Fruit fly (Drosophila melanogaster) whole organism, pupa: Measurements from ENCODE around the gene CG10576.
A peak's percentile ranks its signal among the peaks of the same experiment; 100 is the strongest.

Experiments
- CG12605 ChIP-seq: fragments of 200-800 bp; sonication (Bioruptor generic); IDR thresholded peaks from 2 replicates; pipeline ENCODE4 v1.3.6; 2022; ENCODE audit warnings: missing biosample characterization, missing genetic modification characterization
- CG13204 ChIP-seq: fragments of 200-800 bp; sonication (Bioruptor generic); optimal IDR thresholded peaks from 2 replicates; lab custom pipeline; 2018; ENCODE audit warnings: missing biosample characterization, mild to moderate bottlenecking, missing genetic modification characterization, moderate library complexity
- CG14655 ChIP-seq: fragments of 200-800 bp; sonication (Bioruptor generic); optimal IDR thresholded peaks from 3 replicates; lab custom pipeline; 2017; ENCODE audit warnings: mild to moderate bottlenecking, missing biosample characterization, missing genetic modification reagents, missing genetic modification characterization
- CG15710 ChIP-seq: fragments of 200-800 bp; sonication (Bioruptor generic); optimal IDR thresholded peaks from 2 replicates; lab custom pipeline; 2018; ENCODE audit warnings: missing biosample characterization, mild to moderate bottlenecking, missing genetic modification characterization, moderate library complexity
- CG17806 ChIP-seq: fragments of 200-800 bp; sonication (Bioruptor generic); optimal IDR thresholded peaks from 2 replicates; lab custom pipeline; 2018; ENCODE audit warnings: missing biosample characterization, mild to moderate bottlenecking, missing genetic modification characterization, moderate library complexity
- CG34367 ChIP-seq: fragments of 200-800 bp; sonication (Bioruptor generic); optimal IDR thresholded peaks from 2 replicates; lab custom pipeline; 2018; ENCODE audit warnings: missing biosample characterization, mild to moderate bottlenecking, missing genetic modification characterization
- CG4496 ChIP-seq: fragments of 200-800 bp; sonication (Bioruptor generic); IDR thresholded peaks from 3 replicates; pipeline ENCODE4 v1.3.6; 2022; ENCODE audit warnings: missing biosample characterization, missing genetic modification characterization
- CG8301 ChIP-seq: fragments of 200-800 bp; sonication (Bioruptor generic); optimal IDR thresholded peaks from 2 replicates; lab custom pipeline; 2018; ENCODE audit warnings: missing biosample characterization, mild to moderate bottlenecking, missing genetic modification characterization
- CG9948 ChIP-seq: fragments of 200-800 bp; sonication (Bioruptor generic); optimal IDR thresholded peaks from 2 replicates; lab custom pipeline; 2018; ENCODE audit warnings: missing biosample characterization, mild to moderate bottlenecking, missing genetic modification characterization, moderate library complexity
- EcR ChIP-seq: fragments of 200-800 bp; sonication (Bioruptor generic); optimal IDR thresholded peaks from 3 replicates; lab custom pipeline; 2019; ENCODE audit warnings: missing biosample characterization, missing genetic modification characterization, mild to moderate bottlenecking, moderate library complexity, missing genetic modification reagents
- fd96Ca ChIP-seq: fragments of 200-800 bp; sonication (Bioruptor generic); IDR thresholded peaks from 3 replicates; pipeline ENCODE4 v1.3.6; 2022; ENCODE audit warnings: missing biosample characterization, missing genetic modification characterization
- gl ChIP-seq: fragments of 200-800 bp; sonication (Bioruptor generic); optimal IDR thresholded peaks from 2 replicates; lab custom pipeline; 2018; ENCODE audit warnings: missing biosample characterization, mild to moderate bottlenecking, missing genetic modification characterization

dm6 chr3L:5768532-5769497, 3.3 kb upstream of the CG10576 start, which contains the start of the genes Ppat-Dpck and scny:
- TF ChIP-seq CG12605 (GFP tag; lab: Robert Waterston, UW) (peak; percentile 57; the same call in 1 of the 2 replicates), CG34367 (tag; lab: Kevin White, UChicago) (no peak), CG8301 (no peak), CG17806 (tag; lab: Kevin White, UChicago) (no peak), gl (tag; lab: Kevin White, UChicago) (peak; percentile 17), CG4496 (GFP tag; lab: Robert Waterston, UW) (no peak), CG14655 (no peak), CG15710 (no peak), EcR (GFP tag; lab: Kevin White, UChicago) (peak; percentile 82), CG13204 (GFP tag; lab: Kevin White, UChicago) (no peak), fd96Ca (no peak), CG9948 (tag; lab: Kevin White, UChicago) (no peak)
